Fruit fly (Drosophila melanogaster) whole organism, adult: Measurements from ENCODE around the gene LysD.

Experiments
- CG12768 ChIP-seq: fragments of 200-800 bp; sonication (Bioruptor generic); optimal IDR thresholded peaks from 2 replicates; lab custom pipeline; 2017; ENCODE audit warnings: missing biosample characterization, missing genetic modification characterization, mild to moderate bottlenecking, moderate library complexity, missing genetic modification reagents
- CG14711 ChIP-seq: fragments of 200-800 bp; sonication (Bioruptor generic); optimal IDR thresholded peaks from 2 replicates; lab custom pipeline; 2018; ENCODE audit warnings: missing biosample characterization, mild to moderate bottlenecking, missing genetic modification characterization, moderate library complexity
- CG1620 ChIP-seq: fragments of 200-800 bp; sonication (Bioruptor generic); optimal IDR thresholded peaks from 2 replicates; lab custom pipeline; 2016; ENCODE audit warnings: missing biosample characterization, missing genetic modification characterization
- CG5204 ChIP-seq: fragments of 200-800 bp; sonication (Bioruptor generic); optimal IDR thresholded peaks from 2 replicates; lab custom pipeline; 2016; ENCODE audit warnings: missing biosample characterization, missing genetic modification characterization
- CG7045 ChIP-seq: fragments of 200-800 bp; sonication (Bioruptor generic); optimal IDR thresholded peaks from 2 replicates; lab custom pipeline; 2017; ENCODE audit warnings: missing biosample characterization, mild to moderate bottlenecking, missing genetic modification characterization
- Clk ChIP-seq: fragments of 200-800 bp; sonication (Bioruptor generic); optimal IDR thresholded peaks from 2 replicates; lab custom pipeline; 2017; ENCODE audit warnings: missing biosample characterization, missing genetic modification characterization
- Crg-1 ChIP-seq: fragments of 200-800 bp; sonication (Bioruptor generic); optimal IDR thresholded peaks from 2 replicates; lab custom pipeline; 2016; ENCODE audit warnings: missing biosample characterization, missing genetic modification characterization
- Hr96 ChIP-seq: fragments of 200-800 bp; sonication (Bioruptor generic); optimal IDR thresholded peaks from 2 replicates; lab custom pipeline; 2016; ENCODE audit warnings: missing biosample characterization, missing genetic modification characterization
- Mnt ChIP-seq: fragments of 200-800 bp; sonication (Bioruptor generic); optimal IDR thresholded peaks from 2 replicates; lab custom pipeline; 2016; ENCODE audit warnings: missing biosample characterization, mild to moderate bottlenecking, missing genetic modification characterization
- cic ChIP-seq: fragments of 200-800 bp; sonication (Bioruptor generic); optimal IDR thresholded peaks from 2 replicates; lab custom pipeline; 2017; ENCODE audit warnings: missing biosample characterization, mild to moderate bottlenecking, missing genetic modification characterization, moderate library complexity
- cnc ChIP-seq, 2 experiments: fragments of >200 bp; optimal IDR thresholded peaks; 2 replicates each; lab custom pipeline; 2017
- kay ChIP-seq: fragments of 200-800 bp; sonication (Bioruptor generic); peaks from one replicate; lab custom pipeline; 2016; ENCODE audit warnings: missing biosample characterization, missing genetic modification characterization, borderline replicate concordance
- ovo ChIP-seq: fragments of 200-800 bp; sonication (Bioruptor generic); optimal IDR thresholded peaks from 2 replicates; lab custom pipeline; 2016; ENCODE audit warnings: missing biosample characterization, missing genetic modification characterization
- toe ChIP-seq: fragments of 200-800 bp; sonication (Bioruptor generic); optimal IDR thresholded peaks from 2 replicates; lab custom pipeline; 2016; ENCODE audit warnings: missing biosample characterization, missing genetic modification characterization

- TF ChIP-seq kay (GFP tag; lab: Kevin White, UChicago) (no peak), CG5204 (GFP tag; lab: Kevin White, UChicago) (no peak), cic (GFP tag; lab: Kevin White, UChicago) (no peak), Clk (GFP tag; lab: Kevin White, UChicago) (no peak), CG7045 (GFP tag; lab: Kevin White, UChicago) (no peak), ovo (GFP tag; lab: Kevin White, UChicago) (no peak), CG1620 (GFP tag; lab: Kevin White, UChicago) (no peak), cnc (optimal IDR thresholded peaks at IDR 0.05; lab: Kevin White, UChicago) (no peak), Crg-1 (GFP tag; lab: Kevin White, UChicago) (no peak), CG12768 (GFP tag; lab: Kevin White, UChicago) (no peak), toe (no peak), CG14711 (no peak), Mnt (GFP tag; lab: Kevin White, UChicago) (no peak), Hr96 (GFP tag; lab: Kevin White, UChicago) (no peak)
Measured at dm6 chr3L:1178115-1178583, 32.8 kb downstream of the LysD start.
